Worm (Caenorhabditis elegans) whole organism, late embryonic: Measurements from ENCODE around the gene C31B8.1.

Source experiments
- K09A11.1 ChIP-seq: sonication (generic microtip); optimal IDR thresholded peaks from 2 replicates; lab custom pipeline; 2017; ENCODE audit warnings: antibody characterized with exemption, mild to moderate bottlenecking, missing genetic modification characterization, missing compliant biosample characterization; ENCODE audit not compliant: insufficient read depth
- ama-1 ChIP-seq: fragments of 150-350 bp; optimal IDR thresholded peaks from 2 replicates; lab custom pipeline; 2014
- ceh-14 ChIP-seq: sonication (generic microtip); optimal IDR thresholded peaks from 2 replicates; lab custom pipeline; 2016; ENCODE audit warnings: missing genotype, missing genetic modification characterization, missing compliant biosample characterization
- ceh-18 ChIP-seq: sonication (generic microtip); optimal IDR thresholded peaks from 2 replicates; lab custom pipeline; 2016; ENCODE audit warnings: missing genetic modification characterization, missing compliant biosample characterization
- ceh-2 ChIP-seq: sonication (generic microtip); optimal IDR thresholded peaks from 2 replicates; lab custom pipeline; 2016; ENCODE audit warnings: missing genotype, missing genetic modification characterization, missing compliant biosample characterization
- ceh-24 ChIP-seq: sonication (generic microtip); optimal IDR thresholded peaks from 2 replicates; lab custom pipeline; 2016; ENCODE audit warnings: mild to moderate bottlenecking, missing genetic modification characterization, missing compliant biosample characterization
- ceh-30 ChIP-seq: fragments of 150-350 bp; optimal IDR thresholded peaks from 2 replicates; lab custom pipeline; 2014; ENCODE audit warnings: missing biosample characterization, missing genetic modification characterization
- ceh-34 ChIP-seq: sonication (generic microtip); optimal IDR thresholded peaks from 2 replicates; lab custom pipeline; 2016; ENCODE audit warnings: mild to moderate bottlenecking, missing genetic modification characterization, missing compliant biosample characterization
- ceh-9 ChIP-seq: sonication (generic microtip); optimal IDR thresholded peaks from 2 replicates; lab custom pipeline; 2016; ENCODE audit warnings: mild to moderate bottlenecking, missing genetic modification characterization, inconsistent platforms, missing compliant biosample characterization
- dmd-4 ChIP-seq: sonication (generic microtip); optimal IDR thresholded peaks from 2 replicates; lab custom pipeline; 2016; ENCODE audit warnings: borderline replicate concordance, missing genetic modification characterization, missing compliant biosample characterization
- elt-4 ChIP-seq: sonication (generic microtip); optimal IDR thresholded peaks from 2 replicates; lab custom pipeline; 2016; ENCODE audit warnings: missing genetic modification characterization, missing compliant biosample characterization
- ets-4 ChIP-seq: sonication (generic microtip); optimal IDR thresholded peaks from 2 replicates; lab custom pipeline; 2016; ENCODE audit warnings: missing genetic modification characterization, missing compliant biosample characterization
- eyg-1 ChIP-seq: sonication (generic microtip); optimal IDR thresholded peaks from 2 replicates; lab custom pipeline; 2016; ENCODE audit warnings: missing genotype, missing genetic modification characterization, missing compliant biosample characterization
- fax-1 ChIP-seq: sonication (generic microtip); optimal IDR thresholded peaks from 2 replicates; lab custom pipeline; 2016; ENCODE audit warnings: missing genotype, missing genetic modification characterization, missing compliant biosample characterization
- fkh-10 ChIP-seq: fragments of 150-350 bp; optimal IDR thresholded peaks from 2 replicates; lab custom pipeline; 2014; ENCODE audit warnings: missing biosample characterization, missing genetic modification reagents, missing genetic modification characterization
- fkh-6 ChIP-seq: sonication (generic microtip); optimal IDR thresholded peaks from 2 replicates; lab custom pipeline; 2016; ENCODE audit warnings: missing genetic modification characterization, missing compliant biosample characterization
- hlh-13 ChIP-seq: fragments of 200-800 bp; sonication (Bioruptor generic); optimal IDR thresholded peaks from 2 replicates; lab custom pipeline; 2018; ENCODE audit warnings: mild to moderate bottlenecking, missing genetic modification characterization, missing compliant biosample characterization
- hlh-6 ChIP-seq: sonication (generic microtip); optimal IDR thresholded peaks from 2 replicates; lab custom pipeline; 2016; ENCODE audit warnings: missing genotype, missing genetic modification characterization, missing compliant biosample characterization
- hlh-8 ChIP-seq: sonication (generic microtip); optimal IDR thresholded peaks from 2 replicates; lab custom pipeline; 2016; ENCODE audit warnings: missing genotype, missing genetic modification characterization, missing compliant biosample characterization
- lin-11 ChIP-seq: fragments of 200-800 bp; sonication (Bioruptor generic); optimal IDR thresholded peaks from 2 replicates; lab custom pipeline; 2018; ENCODE audit warnings: mild to moderate bottlenecking, missing genetic modification characterization, missing compliant biosample characterization
- madf-2 ChIP-seq: sonication (generic microtip); optimal IDR thresholded peaks from 2 replicates; lab custom pipeline; 2017; ENCODE audit warnings: missing genetic modification characterization, missing compliant biosample characterization
- nhr-11 ChIP-seq: fragments of 150-350 bp; optimal IDR thresholded peaks from 2 replicates; lab custom pipeline; 2014; ENCODE audit warnings: missing biosample characterization, missing genetic modification characterization
- npax-4 ChIP-seq: sonication (generic microtip); optimal IDR thresholded peaks from 2 replicates; lab custom pipeline; 2016; ENCODE audit warnings: missing genetic modification characterization, missing compliant biosample characterization
- odd-2 ChIP-seq: sonication (generic microtip); optimal IDR thresholded peaks from 2 replicates; lab custom pipeline; 2017; ENCODE audit warnings: antibody characterized with exemption, mild to moderate bottlenecking, missing genetic modification characterization, missing compliant biosample characterization
- pag-3 ChIP-seq: sonication (generic microtip); optimal IDR thresholded peaks from 2 replicates; lab custom pipeline; 2016; ENCODE audit warnings: missing compliant biosample characterization, missing genetic modification characterization, borderline replicate concordance
- pax-1 ChIP-seq: fragments of 150-350 bp; optimal IDR thresholded peaks from 2 replicates; lab custom pipeline; 2014; ENCODE audit warnings: missing biosample characterization, missing genetic modification characterization
- pha-2 ChIP-seq: sonication (generic microtip); optimal IDR thresholded peaks from 2 replicates; lab custom pipeline; 2017; ENCODE audit warnings: mild to moderate bottlenecking, missing genetic modification characterization, missing compliant biosample characterization
- pros-1 ChIP-seq: fragments of 150-350 bp; optimal IDR thresholded peaks from 2 replicates; lab custom pipeline; 2014; ENCODE audit warnings: missing biosample characterization, missing genetic modification reagents, missing genetic modification characterization
- ref-2 ChIP-seq: sonication (generic microtip); optimal IDR thresholded peaks from 2 replicates; lab custom pipeline; 2016; ENCODE audit warnings: missing genetic modification characterization, missing compliant biosample characterization
- rnt-1 ChIP-seq: sonication (generic microtip); optimal IDR thresholded peaks from 2 replicates; lab custom pipeline; 2016; ENCODE audit warnings: missing genetic modification characterization, missing compliant biosample characterization
- sdc-2 ChIP-seq: sonication (generic microtip); optimal IDR thresholded peaks from 2 replicates; lab custom pipeline; 2016; ENCODE audit warnings: missing genotype, missing genetic modification characterization, missing compliant biosample characterization
- tbx-7 ChIP-seq: sonication (generic microtip); optimal IDR thresholded peaks from 2 replicates; lab custom pipeline; 2016; ENCODE audit warnings: missing genotype, missing genetic modification characterization, missing compliant biosample characterization
- unc-3 ChIP-seq, 2 experiments: fragments of 200-800 bp in 1 of 2; sonication (Bioruptor generic) in 1 of 2; sonication (generic microtip) in 1 of 2; conservative IDR thresholded peaks in 1 of 2; optimal IDR thresholded peaks in 1 of 2; 2 replicates each; pipeline versions ENCODE4 v1.3.6 to Lab custom; 2016 to 2022; ENCODE audit warnings: missing compliant biosample characterization in 2 of 2, missing genetic modification characterization in 2 of 2, missing genetic modification reagents in 1 of 2

C31B8.1 gene

ce11 chrV:2941405-2941804 lies 10.1 kb downstream of the C31B8.1 start, which contains the start of gene srw-143:
srw-143 (minus strand) TSS chrV:2941505.
- TF ChIP-seq madf-2 (no peak), hlh-8 (no peak), ceh-9 (tag; lab: Kevin White, UChicago) (no peak), fkh-6 (no peak), sdc-2 (no peak), ets-4 (tag; lab: Kevin White, UChicago) (no peak), tbx-7 (tag; lab: Kevin White, UChicago) (no peak), lin-11 (no peak), ceh-14 (no peak), rnt-1 (tag; lab: Kevin White, UChicago) (no peak), pha-2 (tag; lab: Kevin White, UChicago) (no peak), eyg-1 (no peak), odd-2 (tag; lab: Kevin White, UChicago) (no peak), hlh-6 (tag; lab: Kevin White, UChicago) (no peak), ceh-30 (tag; lab: Kevin White, UChicago) (no peak), nhr-11 (tag; lab: Kevin White, UChicago) (no peak), ama-1 (lab: Kevin White, UChicago) (no peak)

- TF ChIP-seq K09A11.1 (tag; lab: Kevin White, UChicago), result no peak
- no peak for TF ChIP-seq dmd-4 (tag; lab: Kevin White, UChicago)
- no peak for TF ChIP-seq ceh-2
- no peak for TF ChIP-seq pag-3 (tag; lab: Kevin White, UChicago)
- no peak for TF ChIP-seq fax-1 (tag; lab: Kevin White, UChicago)
- TF ChIP-seq ceh-18 (tag; lab: Kevin White, UChicago), result no peak
- TF ChIP-seq hlh-6 (tag; lab: Kevin White, UChicago), result no peak
- no peak for TF ChIP-seq ceh-24 (tag; lab: Kevin White, UChicago)
- no peak for TF ChIP-seq fkh-10 (GFP tag; lab: Kevin White, UChicago)
- no peak for TF ChIP-seq eyg-1
- TF ChIP-seq ceh-34 (tag; lab: Kevin White, UChicago), result no peak
- no peak for TF ChIP-seq pax-1 (tag; lab: Kevin White, UChicago)
- TF ChIP-seq tbx-7 (tag; lab: Kevin White, UChicago), result no peak
- no peak for TF ChIP-seq unc-3 (GFP tag; conservative IDR thresholded peaks at IDR 0.05; lab: Robert Waterston, UW)
- no peak for TF ChIP-seq unc-3 (tag; optimal IDR thresholded peaks at IDR 0.05; lab: Kevin White, UChicago)
- TF ChIP-seq ref-2 (tag; lab: Kevin White, UChicago), result no peak
These were observed 10.9 kb downstream of the C31B8.1 start for ce11 chrV:2942247-2942646.

- TF ChIP-seq fkh-10 (GFP tag; lab: Kevin White, UChicago) (no peak), ceh-9 (tag; lab: Kevin White, UChicago) (no peak), fax-1 (tag; lab: Kevin White, UChicago) (no peak), npax-4 (tag; lab: Kevin White, UChicago) (no peak), tbx-7 (tag; lab: Kevin White, UChicago) (no peak), unc-3 (GFP tag; conservative IDR thresholded peaks at IDR 0.05; lab: Robert Waterston, UW) (no peak), unc-3 (tag; optimal IDR thresholded peaks at IDR 0.05; lab: Kevin White, UChicago) (no peak), ceh-24 (tag; lab: Kevin White, UChicago) (no peak), rnt-1 (tag; lab: Kevin White, UChicago) (no peak)
These were observed 12.5 kb downstream of the C31B8.1 start, which contains the start of gene srw-137 for ce11 chrV:2943859-2944258. srw-137 (minus strand) TSS chrV:2943959.

ce11 chrV:2945602-2946001 lies 14.2 kb downstream of the C31B8.1 start, which contains the start of gene srh-87:
srh-87 (minus strand) TSS chrV:2945702.
- TF ChIP-seq npax-4 (tag; lab: Kevin White, UChicago) (no peak), fax-1 (tag; lab: Kevin White, UChicago) (no peak), elt-4 (tag; lab: Kevin White, UChicago) (no peak), pros-1 (tag; lab: Kevin White, UChicago) (no peak), hlh-13 (GFP tag; lab: Kevin White, UChicago) (no peak), ceh-9 (tag; lab: Kevin White, UChicago) (no peak), tbx-7 (tag; lab: Kevin White, UChicago) (no peak)
